Fruit fly (Drosophila melanogaster): ENCODE measurements around the gene CG2129.

DNA sequence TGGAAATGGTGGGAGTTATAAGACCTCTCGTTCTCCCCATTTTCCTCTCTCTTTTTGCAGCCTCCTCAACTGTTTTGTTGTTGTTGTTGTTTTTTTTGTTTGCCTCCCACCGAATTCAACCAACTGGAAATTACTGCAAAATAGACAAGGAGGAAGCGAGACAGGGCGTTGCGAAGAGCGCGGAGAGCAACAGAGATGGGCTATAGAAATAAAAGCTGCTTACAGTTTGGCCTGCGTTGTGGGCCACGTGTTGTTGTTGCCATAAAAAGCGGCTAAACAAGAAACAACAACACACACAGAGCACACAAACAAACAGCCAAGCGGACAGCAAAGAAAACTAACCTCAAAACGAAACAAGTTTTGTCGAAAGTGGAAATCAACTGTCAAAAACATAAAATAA lies 48.9 kb downstream of the CG2129 start:
- TF ChIP-seq h (optimal IDR thresholded peaks at IDR 0.05) (no peak), psq (optimal IDR thresholded peaks at IDR 0.05) (no peak), Myc (optimal IDR thresholded peaks at IDR 0.05) (no peak), insv (optimal IDR thresholded peaks at IDR 0.05) (no peak), Sin3A (optimal IDR thresholded peaks at IDR 0.05) (no peak), ttk (optimal IDR thresholded peaks at IDR 0.05) (no peak)
